Worm (Caenorhabditis elegans): ENCODE data around the gene nmr-2.
A peak's percentile ranks its signal among the peaks of the same experiment; 100 is the strongest.

Gene nmr-2

ce11 chrV:14996236-14996635 lies 15.2 kb downstream of the nmr-2 start, which contains the start of gene irld-14:
Gene irld-14 (plus strand): TSS chrV:14996536.
- no peak for TF ChIP-seq nhr-10 (tag; optimal IDR thresholded peaks at IDR 0.05)
- no peak for TF ChIP-seq daf-19 (GFP tag; conservative IDR thresholded peaks at IDR 0.05)
- no peak for TF ChIP-seq lsy-2 (tag; optimal IDR thresholded peaks at IDR 0.05)
- TF ChIP-seq fos-1 (tag; optimal IDR thresholded peaks at IDR 0.05) = no peak
- TF ChIP-seq F10B5.3 (tag; optimal IDR thresholded peaks at IDR 0.05) = no peak
- TF ChIP-seq dpl-1 (GFP tag; optimal IDR thresholded peaks at IDR 0.05) = no peak
- no peak for TF ChIP-seq R02D3.7 (tag; optimal IDR thresholded peaks at IDR 0.05)
- TF ChIP-seq T26A8.4 (GFP tag; IDR thresholded peaks at IDR 0.05) = no peak
- TF ChIP-seq lin-29 (GFP tag; IDR thresholded peaks at IDR 0.05) = no peak
- no peak for TF ChIP-seq ctbp-1 (GFP tag; IDR thresholded peaks at IDR 0.05)
- no peak for TF ChIP-seq snpc-1.2 (GFP tag; IDR thresholded peaks at IDR 0.05)
- no peak for TF ChIP-seq nhr-6 (tag; optimal IDR thresholded peaks at IDR 0.05)
- TF ChIP-seq ZK337.2 (GFP tag; IDR thresholded peaks at IDR 0.05) = no peak
- TF ChIP-seq zip-11 (GFP tag; IDR thresholded peaks at IDR 0.05) = no peak
- TF ChIP-seq nhr-237 (tag; optimal IDR thresholded peaks at IDR 0.05) = no peak
- no peak for TF ChIP-seq mdt-29 (GFP tag; IDR thresholded peaks at IDR 0.05)
- no peak for TF ChIP-seq lin-13 (GFP tag; optimal IDR thresholded peaks at IDR 0.05)

ce11 chrV:14993620-14994019 lies 17.8 kb downstream of the nmr-2 start, which contains the start of gene fil-1:
Gene fil-1 (plus strand): TSS chrV:14993838.
- TF ChIP-seq dmd-6 (GFP tag; IDR thresholded peaks at IDR 0.05) (peak; percentile 65), rbr-2 (tag; optimal IDR thresholded peaks at IDR 0.05) (no peak), sdz-12 (GFP tag; optimal IDR thresholded peaks at IDR 0.05) (no peak), arid-1 (GFP tag; conservative IDR thresholded peaks at IDR 0.05) (no peak), lin-29 (GFP tag; IDR thresholded peaks at IDR 0.05) (no peak), ama-1 (optimal IDR thresholded peaks at IDR 0.05) (no peak), nhr-10 (tag; optimal IDR thresholded peaks at IDR 0.05) (no peak), tra-1 (GFP tag; IDR thresholded peaks at IDR 0.05) (no peak), skn-1 (tag; optimal IDR thresholded peaks at IDR 0.05) (no peak), T26A8.4 (GFP tag; IDR thresholded peaks at IDR 0.05) (no peak), daf-8 (GFP tag; IDR thresholded peaks at IDR 0.05) (no peak), spr-1 (tag; optimal IDR thresholded peaks at IDR 0.05) (no peak), fos-1 (tag; optimal IDR thresholded peaks at IDR 0.05) (no peak), unc-62 (GFP tag; optimal IDR thresholded peaks at IDR 0.05 in 1 of 2) (no peak), unc-62 (tag; optimal IDR thresholded peaks at IDR 0.05) (no peak), F26F4.8 (GFP tag; conservative IDR thresholded peaks at IDR 0.05) (no peak), ztf-11 (tag; optimal IDR thresholded peaks at IDR 0.05) (no peak), mxl-2 (GFP tag; conservative IDR thresholded peaks at IDR 0.05) (no peak), nhr-28 (tag; optimal IDR thresholded peaks at IDR 0.05) (peak; percentile 59), nhr-25 (tag; optimal IDR thresholded peaks at IDR 0.05; ENCODE audit: borderline replicate concordance, insufficient read depth) (no peak), mes-2 (tag; optimal IDR thresholded peaks at IDR 0.05; ENCODE audit: poor library complexity, severe bottlenecking) (no peak), zip-11 (GFP tag; IDR thresholded peaks at IDR 0.05) (no peak), attf-4 (tag; optimal IDR thresholded peaks at IDR 0.05) (no peak), Y75B8A.6 (GFP tag; IDR thresholded peaks at IDR 0.05) (no peak), vab-7 (GFP tag; IDR thresholded peaks at IDR 0.05) (no peak), egl-43 (GFP tag; IDR thresholded peaks at IDR 0.05) (no peak), lin-1 (GFP tag; IDR thresholded peaks at IDR 0.05) (no peak), ceh-32 (tag; optimal IDR thresholded peaks at IDR 0.05; ENCODE audit: poor library complexity) (no peak), hlh-30 (tag; optimal IDR thresholded peaks at IDR 0.05; ENCODE audit: insufficient read depth) (no peak), unc-39 (tag; optimal IDR thresholded peaks at IDR 0.05) (no peak), ZK546.5 (tag; optimal IDR thresholded peaks at IDR 0.05) (no peak), nhr-42 (GFP tag; IDR thresholded peaks at IDR 0.05) (no peak), nhr-6 (tag; optimal IDR thresholded peaks at IDR 0.05) (no peak), ceh-44 (GFP tag; IDR thresholded peaks at IDR 0.05) (no peak), dve-1 (tag; optimal IDR thresholded peaks at IDR 0.05; ENCODE audit: insufficient read depth) (peak; percentile 26), ctbp-1 (GFP tag; IDR thresholded peaks at IDR 0.05) (no peak), madf-9 (GFP tag; conservative IDR thresholded peaks at IDR 0.05) (no peak), hlh-11 (tag; optimal IDR thresholded peaks at IDR 0.05) (peak; percentile 34), T20F7.1 (GFP tag; optimal IDR thresholded peaks at IDR 0.05) (no peak), hif-1 (tag; optimal IDR thresholded peaks at IDR 0.05) (no peak)
